Fruit fly (Drosophila melanogaster) whole organism, prepupa: ENCODE results near the gene Elo68beta.

Source experiments
- Blimp-1 ChIP-seq: fragments of 200-800 bp; sonication (Bioruptor generic); optimal IDR thresholded peaks from 3 replicates; lab custom pipeline; 2017; ENCODE audit warnings: missing biosample characterization, missing genetic modification characterization, mild to moderate bottlenecking, moderate library complexity, missing genetic modification reagents
- CG11902 ChIP-seq: fragments of 200-800 bp; sonication (Bioruptor generic); optimal IDR thresholded peaks from 3 replicates; lab custom pipeline; 2016; ENCODE audit warnings: missing biosample characterization, missing genetic modification characterization
- CG3919 ChIP-seq: fragments of 200-800 bp; sonication (Bioruptor generic); optimal IDR thresholded peaks from 3 replicates; lab custom pipeline; 2016; ENCODE audit warnings: missing biosample characterization, missing genetic modification characterization
- CG6808 ChIP-seq: fragments of 200-800 bp; sonication (Bioruptor generic); optimal IDR thresholded peaks from 3 replicates; lab custom pipeline; 2017; ENCODE audit warnings: missing biosample characterization, missing genetic modification characterization, mild to moderate bottlenecking, moderate library complexity, missing genetic modification reagents
- Eip78C ChIP-seq: fragments of 200-800 bp; sonication (Bioruptor generic); peaks from one replicate; lab custom pipeline; 2016; ENCODE audit warnings: missing biosample characterization, missing genetic modification characterization
- Lpt ChIP-seq: fragments of 200-800 bp; sonication (Bioruptor generic); optimal IDR thresholded peaks from 3 replicates; lab custom pipeline; 2016; ENCODE audit warnings: missing biosample characterization, missing genetic modification characterization
- Smox ChIP-seq: fragments of 200-800 bp; sonication (Bioruptor generic); optimal IDR thresholded peaks from 3 replicates; lab custom pipeline; 2016; ENCODE audit warnings: missing biosample characterization, missing genetic modification characterization
- Sox15 ChIP-seq: fragments of 200-800 bp; sonication (Bioruptor generic); optimal IDR thresholded peaks from 3 replicates; lab custom pipeline; 2016; ENCODE audit warnings: missing biosample characterization, missing genetic modification characterization
- dac ChIP-seq: fragments of 200-800 bp; sonication (Bioruptor generic); optimal IDR thresholded peaks from 2 replicates; lab custom pipeline; 2017; ENCODE audit warnings: missing biosample characterization, mild to moderate bottlenecking, missing genetic modification characterization
- eg ChIP-seq: fragments of 200-800 bp; sonication (Bioruptor generic); IDR thresholded peaks from 3 replicates; pipeline ENCODE4 v1.3.6; 2022; ENCODE audit warnings: missing biosample characterization, missing genetic modification characterization
- fd59A ChIP-seq: fragments of 200-800 bp; sonication (Bioruptor generic); optimal IDR thresholded peaks from 2 replicates; lab custom pipeline; 2017; ENCODE audit warnings: missing biosample characterization, mild to moderate bottlenecking, missing genetic modification characterization, missing genetic modification reagents

- TF ChIP-seq Sox15 (GFP tag; lab: Kevin White, UChicago) (no peak), fd59A (GFP tag; lab: Kevin White, UChicago) (no peak), Lpt (GFP tag; lab: Kevin White, UChicago) (peak; percentile 19), Blimp-1 (no peak), eg (GFP tag; lab: Robert Waterston, UW) (peak; percentile 53; the same call in 2 of the 3 replicates), Eip78C (GFP tag; lab: Kevin White, UChicago) (peak; percentile 75), CG11902 (GFP tag; lab: Kevin White, UChicago) (no peak), Smox (GFP tag; lab: Kevin White, UChicago) (no peak), dac (GFP tag; lab: Kevin White, UChicago) (no peak), CG6808 (GFP tag; lab: Kevin White, UChicago) (peak; percentile 44), CG3919 (GFP tag; lab: Kevin White, UChicago) (no peak)
Measured at dm6 chr3L:11118627-11119395, 17.3 kb upstream of the Elo68beta start.
